Comparison of ENCODE assay signal across 2 fruit fly cellular contexts in genomic region chrX:7976976-7977834, dm6.
A peak's percentile ranks its signal among the peaks of the same experiment; 100 is the strongest.
TF ChIP-seq lines count a peak whose summit lies in the region.

No protein-coding gene starts in this region.

TF ChIP-seq in whole organism, embryonic, 481 proteins besides CTCF, POLR2A, EP300 and RAD21 (continued from another document):
- TF ChIP-seq CG1832 (GFP tag; optimal IDR thresholded peaks at IDR 0.05; lab: Kevin White, UChicago), result peak; percentile 75
- no peak for TF ChIP-seq kay (GFP tag; optimal IDR thresholded peaks at IDR 0.05; lab: Kevin White, UChicago)
- peak; percentile 38 for TF ChIP-seq CG1603 (tag; optimal IDR thresholded peaks at IDR 0.05; lab: Kevin White, UChicago)
- no peak for TF ChIP-seq Dfd (GFP tag; optimal IDR thresholded peaks at IDR 0.05; lab: Kevin White, UChicago)
- no peak for TF ChIP-seq maf-S (GFP tag; optimal IDR thresholded peaks at IDR 0.05; lab: Kevin White, UChicago)
- TF ChIP-seq kni (GFP tag; optimal IDR thresholded peaks at IDR 0.05; lab: Kevin White, UChicago), result peak; percentile 39
- peak; percentile 49 for TF ChIP-seq pros (GFP tag; optimal IDR thresholded peaks at IDR 0.05; lab: Kevin White, UChicago)
- peak; percentile 33 for TF ChIP-seq CG15479 (GFP tag; optimal IDR thresholded peaks at IDR 0.05; lab: Kevin White, UChicago)
- peak; percentile 83 for TF ChIP-seq Ets65A (GFP tag; lab: Kevin White, UChicago)
- TF ChIP-seq ssp (GFP tag; IDR thresholded peaks at IDR 0.05; lab: Robert Waterston, UW), result no peak
- no peak for TF ChIP-seq CG4424 (GFP tag; optimal IDR thresholded peaks at IDR 0.05; lab: Kevin White, UChicago)
- peak; percentile 44 for TF ChIP-seq HLHmδ (GFP tag; optimal IDR thresholded peaks at IDR 0.05; lab: Kevin White, UChicago)
- TF ChIP-seq CG31388 (GFP tag; optimal IDR thresholded peaks at IDR 0.05; lab: Kevin White, UChicago), result no peak
- TF ChIP-seq CG12391 (tag; optimal IDR thresholded peaks at IDR 0.05; lab: Kevin White, UChicago), result no peak
- TF ChIP-seq D19A (tag; optimal IDR thresholded peaks at IDR 0.05; lab: Kevin White, UChicago), result peak; percentile 84
- peak; percentile 50 for TF ChIP-seq row (GFP tag; IDR thresholded peaks at IDR 0.05; lab: Robert Waterston, UW)

TF ChIP-seq in whole organism, prepupa, 60 proteins besides CTCF, POLR2A, EP300 and RAD21 (continued from another document):
- TF ChIP-seq CG11294 (GFP tag; IDR thresholded peaks at IDR 0.05; lab: Robert Waterston, UW), result no peak
- no peak for TF ChIP-seq fd59A (GFP tag; optimal IDR thresholded peaks at IDR 0.05; lab: Kevin White, UChicago)
- TF ChIP-seq Gug (GFP tag; IDR thresholded peaks at IDR 0.05; lab: Robert Waterston, UW), result 0 out of 2 replicates have a peak, but pooled peaks have one; percentile 9
